Fruit fly (Drosophila melanogaster): ENCODE results near the gene CG32037.

CG32037 gene

DNA sequence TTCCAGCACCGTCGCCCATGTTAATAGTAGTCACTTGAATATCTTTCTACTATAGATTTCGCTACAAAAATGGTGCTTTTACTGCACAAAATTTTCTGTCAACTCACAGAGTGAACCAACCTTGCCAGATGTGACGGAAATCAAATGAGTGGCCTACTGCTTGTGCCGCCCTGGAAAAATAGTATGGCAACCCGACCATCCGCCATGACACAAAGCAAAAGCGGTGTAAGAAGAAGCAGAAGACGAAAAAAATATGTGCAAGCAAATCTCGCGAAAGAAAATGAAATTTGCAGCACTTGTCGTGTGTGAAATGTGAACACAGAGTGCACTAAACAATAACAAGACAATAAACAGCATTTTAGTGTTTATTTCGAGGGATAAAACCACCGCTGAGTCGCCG lies 15.2 kb downstream of the CG32037 start, which contains the start of the genes Uch-L5 and Jarid2 (continued):
- peak; percentile 78 for TF ChIP-seq Rfx (GFP tag; IDR thresholded peaks at IDR 0.05)
- TF ChIP-seq chinmo (GFP tag; IDR thresholded peaks at IDR 0.05; ENCODE audit: partially characterized antibody) = 0 out of 4 replicates have a peak, but pooled peaks have one; percentile 7
- peak; percentile 22 for TF ChIP-seq CG15601 (tag; optimal IDR thresholded peaks at IDR 0.05)
- 0 out of 2 replicates have a peak, but pooled peaks have one; percentile 19 for TF ChIP-seq bbx (GFP tag; IDR thresholded peaks at IDR 0.05; ENCODE audit: partially characterized antibody)
- TF ChIP-seq gsb-n (tag; optimal IDR thresholded peaks at IDR 0.05) = no peak
- peak; percentile 98 for TF ChIP-seq CG7928 (GFP tag; optimal IDR thresholded peaks at IDR 0.05)
- no peak for TF ChIP-seq B-H1 (GFP tag; IDR thresholded peaks at IDR 0.05)
- peak; percentile 19 for TF ChIP-seq CG4820 (GFP tag; optimal IDR thresholded peaks at IDR 0.05)
- TF ChIP-seq trem (tag; optimal IDR thresholded peaks at IDR 0.05) = peak; percentile 82
- no peak for TF ChIP-seq Six4 (GFP tag; optimal IDR thresholded peaks at IDR 0.05)
- peak; percentile 85 for TF ChIP-seq CG15514 (GFP tag; optimal IDR thresholded peaks at IDR 0.05)
- TF ChIP-seq eyg (GFP tag; optimal IDR thresholded peaks at IDR 0.05) = peak; percentile 5
- TF ChIP-seq CG8281 (tag; optimal IDR thresholded peaks at IDR 0.05) = no peak
- TF ChIP-seq Hr78 (GFP tag; optimal IDR thresholded peaks at IDR 0.05) = no peak
- peak; percentile 57 for TF ChIP-seq nmo (GFP tag; optimal IDR thresholded peaks at IDR 0.05)
- TF ChIP-seq sob (GFP tag; IDR thresholded peaks at IDR 0.05) = peak; percentile 55
- no peak for TF ChIP-seq dimm (GFP tag; IDR thresholded peaks at IDR 0.05)
- TF ChIP-seq ind (GFP tag; optimal IDR thresholded peaks at IDR 0.05) = peak; percentile 63
- peak; percentile 40 for TF ChIP-seq nom (GFP tag; optimal IDR thresholded peaks at IDR 0.05)
- TF ChIP-seq nerfin-1 (tag; optimal IDR thresholded peaks at IDR 0.05) = peak; percentile 27
- TF ChIP-seq CG13287 (GFP tag; IDR thresholded peaks at IDR 0.05; ENCODE audit: partially characterized antibody) = peak; percentile 33; the same call in 1 of the 2 replicates
- peak; percentile 15 for TF ChIP-seq CG10209 (GFP tag; optimal IDR thresholded peaks at IDR 0.05)
- no peak for TF ChIP-seq CG18262 (tag; optimal IDR thresholded peaks at IDR 0.05)
- TF ChIP-seq twi (tag; optimal IDR thresholded peaks at IDR 0.05) = peak; percentile 25
- no peak for TF ChIP-seq CG8478 (optimal IDR thresholded peaks at IDR 0.05)
- peak; percentile 41; the same call in 1 of the 2 replicates for TF ChIP-seq inv (GFP tag; IDR thresholded peaks at IDR 0.05; ENCODE audit: partially characterized antibody)
- no peak for TF ChIP-seq CkIIα-i1 (GFP tag; IDR thresholded peaks at IDR 0.05)
- peak; percentile 78 for TF ChIP-seq Antp (GFP tag; optimal IDR thresholded peaks at IDR 0.05)
- peak; percentile 95 for TF ChIP-seq MBD-R2 (GFP tag; IDR thresholded peaks at IDR 0.05)
- TF ChIP-seq sima (GFP tag; optimal IDR thresholded peaks at IDR 0.05) = no peak
- no peak for TF ChIP-seq CG6654 (GFP tag; optimal IDR thresholded peaks at IDR 0.05)
- peak; percentile 72 for TF ChIP-seq zfh2 (GFP tag; optimal IDR thresholded peaks at IDR 0.05)
- TF ChIP-seq CG32532 (GFP tag; IDR thresholded peaks at IDR 0.05) = 0 out of 2 replicates have a peak, but pooled peaks have one; percentile 23
- no peak for TF ChIP-seq CG10565 (GFP tag; optimal IDR thresholded peaks at IDR 0.05)
- no peak for TF ChIP-seq toy (GFP tag; IDR thresholded peaks at IDR 0.05)
- TF ChIP-seq CG16813 (GFP tag; IDR thresholded peaks at IDR 0.05; ENCODE audit: partially characterized antibody) = no peak; the same call in 2 of the 3 replicates
- TF ChIP-seq pnt (GFP tag; optimal IDR thresholded peaks at IDR 0.05) = peak; percentile 57
- peak; percentile 82 for TF ChIP-seq jumu (GFP tag; optimal IDR thresholded peaks at IDR 0.05)
- TF ChIP-seq ase (GFP tag; IDR thresholded peaks at IDR 0.05) = 0 out of 3 replicates have a peak, but pooled peaks have one; percentile 11
- TF ChIP-seq repo (GFP tag; optimal IDR thresholded peaks at IDR 0.05) = peak; percentile 61
- TF ChIP-seq CG4328 (GFP tag; optimal IDR thresholded peaks at IDR 0.05) = no peak
- TF ChIP-seq CG9797 (GFP tag; optimal IDR thresholded peaks at IDR 0.05) = peak; percentile 60
- TF ChIP-seq chn (GFP tag; optimal IDR thresholded peaks at IDR 0.05) = peak; percentile 65
- TF ChIP-seq Lhr (GFP tag; optimal IDR thresholded peaks at IDR 0.05) = peak; percentile 60
- no peak for TF ChIP-seq ac (GFP tag; optimal IDR thresholded peaks at IDR 0.05)
- no peak for TF ChIP-seq nau (GFP tag; optimal IDR thresholded peaks at IDR 0.05)
- peak; percentile 46 for TF ChIP-seq CG1647 (GFP tag; optimal IDR thresholded peaks at IDR 0.05)
- TF ChIP-seq kay (GFP tag; optimal IDR thresholded peaks at IDR 0.05) = peak; percentile 51
- peak; percentile 47; the same call in 1 of the 2 replicates for TF ChIP-seq wdn (GFP tag; IDR thresholded peaks at IDR 0.05)
- peak; percentile 38 for TF ChIP-seq B-H2 (GFP tag; optimal IDR thresholded peaks at IDR 0.05)

All from whole organism, embryonic.